Worm (Caenorhabditis elegans): ENCODE data around the gene F53F8.7.

DNA sequence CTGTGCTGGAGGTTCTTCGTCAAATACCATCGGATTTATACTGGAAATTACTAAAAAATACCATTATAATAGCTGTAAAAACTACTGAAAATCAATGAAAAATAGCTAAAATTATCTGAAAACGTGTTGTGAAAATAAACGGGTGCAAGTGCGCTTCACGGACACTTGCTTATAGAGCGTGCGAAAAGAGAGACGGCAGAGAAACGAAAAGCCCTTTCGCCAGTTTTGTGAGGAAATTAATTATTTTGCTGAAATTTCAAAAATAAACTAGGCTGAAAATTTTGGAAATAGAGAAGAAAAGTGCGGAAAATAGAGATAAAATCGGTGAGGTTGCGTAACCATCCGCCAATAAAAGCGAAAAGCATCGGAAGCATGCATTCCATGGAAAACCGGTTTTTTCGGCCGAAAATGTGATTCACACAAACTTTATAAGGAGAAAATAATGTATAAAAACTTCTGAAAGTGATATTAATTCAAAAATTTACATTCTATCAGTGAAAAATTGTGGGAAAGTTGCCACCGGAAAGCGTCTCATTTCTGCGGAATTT, 46.2 kb upstream of the F53F8.7 start, which contains the start of gene dnj-25:
- TF ChIP-seq nhr-28 (tag; optimal IDR thresholded peaks at IDR 0.05) (no peak), unc-62 (GFP tag; optimal IDR thresholded peaks at IDR 0.05) (no peak), mls-2 (tag; optimal IDR thresholded peaks at IDR 0.05) (no peak)

Measured in whole organism, mixed stage, embryonic.